Worm (Caenorhabditis elegans) whole organism, early embryonic: ENCODE measurements around the gene K09E2.1.

Source experiments
- B0310.2 ChIP-seq: sonication (generic microtip); optimal IDR thresholded peaks from 2 replicates; lab custom pipeline; 2016; ENCODE audit warnings: mild to moderate bottlenecking, missing genetic modification characterization, missing compliant biosample characterization
- F13C5.2 ChIP-seq: sonication (generic microtip); optimal IDR thresholded peaks from 2 replicates; lab custom pipeline; 2017; ENCODE audit warnings: mild to moderate bottlenecking, missing genetic modification characterization, inconsistent platforms, missing compliant biosample characterization
- aly-1 ChIP-seq: sonication (generic microtip); optimal IDR thresholded peaks from 2 replicates; lab custom pipeline; 2016; ENCODE audit warnings: missing genetic modification characterization, missing compliant biosample characterization
- ama-1 ChIP-seq: fragments of 150-350 bp; optimal IDR thresholded peaks from 2 replicates; lab custom pipeline; 2014
- ceh-13 ChIP-seq: fragments of 200-800 bp; sonication (Bioruptor generic); optimal IDR thresholded peaks from 2 replicates; lab custom pipeline; 2018; ENCODE audit warnings: mild to moderate bottlenecking, missing genetic modification characterization, missing compliant biosample characterization
- ceh-36 ChIP-seq: sonication (generic microtip); optimal IDR thresholded peaks from 2 replicates; lab custom pipeline; 2016; ENCODE audit warnings: missing genetic modification characterization, inconsistent platforms, missing compliant biosample characterization
- ets-7 ChIP-seq: sonication (generic microtip); optimal IDR thresholded peaks from 2 replicates; lab custom pipeline; 2016; ENCODE audit warnings: missing genotype, missing genetic modification characterization, missing compliant biosample characterization
- flt-1 ChIP-seq: fragments of 200-800 bp; sonication (Bioruptor generic); IDR thresholded peaks from 2 replicates; pipeline ENCODE4 v1.3.6; 2022; ENCODE audit warnings: missing genetic modification characterization, missing compliant biosample characterization
- hmbx-1 ChIP-seq: sonication (generic microtip); optimal IDR thresholded peaks from 2 replicates; lab custom pipeline; 2016; ENCODE audit warnings: mild to moderate bottlenecking, missing genetic modification characterization, missing compliant biosample characterization
- hmg-4 ChIP-seq: fragments of 200-800 bp; sonication (Bioruptor generic); optimal IDR thresholded peaks from 2 replicates; lab custom pipeline; 2018; ENCODE audit warnings: mild to moderate bottlenecking, missing genetic modification characterization, missing compliant biosample characterization
- hnd-1 ChIP-seq: sonication (generic microtip); optimal IDR thresholded peaks from 2 replicates; lab custom pipeline; 2016; ENCODE audit warnings: missing genetic modification characterization, missing compliant biosample characterization
- pes-1 ChIP-seq: fragments of 200-800 bp; sonication (Bioruptor generic); IDR thresholded peaks from 2 replicates; pipeline ENCODE4 v1.3.6; 2022; ENCODE audit warnings: missing genetic modification reagents, missing genetic modification characterization, missing compliant biosample characterization
- scrt-1 ChIP-seq: fragments of 200-800 bp; sonication (Bioruptor generic); IDR thresholded peaks from 2 replicates; pipeline ENCODE4 v1.3.6; 2022; ENCODE audit warnings: missing genetic modification characterization, missing compliant biosample characterization
- sea-1 ChIP-seq: fragments of 200-800 bp; sonication (Bioruptor generic); conservative IDR thresholded peaks from 2 replicates; pipeline ENCODE4 v1.3.6; 2022; ENCODE audit warnings: missing genetic modification characterization, missing compliant biosample characterization
- tbx-11 ChIP-seq: fragments of 200-800 bp; sonication (Bioruptor generic); IDR thresholded peaks from 2 replicates; pipeline ENCODE4 v1.3.6; 2022; ENCODE audit warnings: missing genetic modification characterization, missing compliant biosample characterization
- tbx-37 ChIP-seq: fragments of 200-800 bp; sonication (Bioruptor generic); conservative IDR thresholded peaks from 2 replicates; pipeline ENCODE4 v1.3.6; 2022; ENCODE audit warnings: missing genetic modification reagents, missing genetic modification characterization, missing compliant biosample characterization
- tra-4 ChIP-seq: sonication (generic microtip); optimal IDR thresholded peaks from 2 replicates; lab custom pipeline; 2017; ENCODE audit warnings: missing genetic modification characterization, missing compliant biosample characterization

Gene K09E2.1

DNA sequence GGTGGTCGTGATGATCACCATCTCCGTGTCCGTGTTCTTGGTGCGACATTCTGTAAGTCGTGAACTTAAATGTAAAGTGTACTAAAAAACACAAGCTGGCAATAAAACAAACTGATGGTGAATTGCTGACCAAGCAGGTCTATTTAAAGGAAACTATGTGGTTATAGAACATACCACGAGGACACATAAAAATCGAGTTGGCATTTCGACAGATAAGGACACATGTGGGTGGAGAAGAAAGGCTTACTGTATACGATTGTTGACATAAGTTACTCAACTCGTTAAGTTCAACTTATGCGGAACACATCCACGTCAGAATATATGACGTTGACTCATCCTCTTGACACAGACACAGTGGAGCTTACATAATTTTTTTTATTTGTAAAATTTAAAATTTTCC is 37.2 kb downstream of the K09E2.1 start, which contains the start of gene F53A9.8:
TSS of gene F53A9.8 (minus strand) at position 49 of the 400 bp plus-strand sequence.
- TF ChIP-seq tra-4 (tag; lab: Kevin White, UChicago) (no peak), pes-1 (GFP tag; lab: Robert Waterston, UW) (no peak), tbx-37 (GFP tag; lab: Robert Waterston, UW) (no peak), hmbx-1 (tag; lab: Kevin White, UChicago) (no peak), sea-1 (GFP tag; lab: Robert Waterston, UW) (no peak), aly-1 (tag; lab: Kevin White, UChicago) (no peak), ama-1 (lab: Kevin White, UChicago) (no peak)

ce11 chrX:8719888-8720287 is 38.2 kb downstream of the K09E2.1 start:
- no peak for TF ChIP-seq aly-1 (tag; lab: Kevin White, UChicago)
- no peak for TF ChIP-seq hnd-1 (tag; lab: Kevin White, UChicago)
- TF ChIP-seq hmbx-1 (tag; lab: Kevin White, UChicago) = no peak
- no peak for TF ChIP-seq F13C5.2
- TF ChIP-seq tbx-37 (GFP tag; lab: Robert Waterston, UW) = no peak
- TF ChIP-seq pes-1 (GFP tag; lab: Robert Waterston, UW) = no peak
- no peak for TF ChIP-seq tra-4 (tag; lab: Kevin White, UChicago)
- TF ChIP-seq B0310.2 (tag; lab: Kevin White, UChicago) = no peak
- TF ChIP-seq ceh-36 (tag; lab: Kevin White, UChicago) = no peak
- no peak for TF ChIP-seq tbx-11
- no peak for TF ChIP-seq scrt-1 (GFP tag; lab: Robert Waterston, UW)

DNA sequence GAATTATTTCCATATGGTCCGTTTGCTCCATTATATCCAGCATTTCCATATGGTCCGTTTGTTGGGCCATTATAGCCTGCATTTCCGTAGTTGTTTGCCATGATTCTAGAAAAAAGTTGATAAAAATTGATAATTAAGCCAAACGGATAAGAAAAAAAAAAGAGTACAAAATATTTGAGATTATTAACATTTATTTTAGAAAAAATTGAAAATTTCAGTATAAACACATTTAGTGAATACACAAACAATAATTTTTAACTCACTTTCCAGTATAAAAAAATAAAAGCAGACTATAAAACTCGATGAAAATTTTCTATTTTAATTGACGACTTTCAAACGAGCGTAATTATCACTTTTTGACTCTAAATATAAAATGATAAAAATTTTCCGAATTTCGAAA is 39.0 kb downstream of the K09E2.1 start, which contains the start of gene F53A9.9:
TSS of gene F53A9.9 (minus strand) at position 101 of the 400 bp plus-strand sequence.
- TF ChIP-seq flt-1 (GFP tag; lab: Robert Waterston, UW) (no peak), hmg-4 (no peak), ets-7 (no peak), B0310.2 (tag; lab: Kevin White, UChicago) (no peak), pes-1 (GFP tag; lab: Robert Waterston, UW) (no peak), ceh-36 (tag; lab: Kevin White, UChicago) (no peak), scrt-1 (GFP tag; lab: Robert Waterston, UW) (no peak), ceh-13 (no peak), hnd-1 (tag; lab: Kevin White, UChicago) (no peak), aly-1 (tag; lab: Kevin White, UChicago) (no peak), tra-4 (tag; lab: Kevin White, UChicago) (no peak), ama-1 (lab: Kevin White, UChicago) (no peak), tbx-11 (no peak), sea-1 (GFP tag; lab: Robert Waterston, UW) (no peak), tbx-37 (GFP tag; lab: Robert Waterston, UW) (no peak), hmbx-1 (tag; lab: Kevin White, UChicago) (no peak), F13C5.2 (no peak)

- TF ChIP-seq hnd-1 (tag; lab: Kevin White, UChicago) (no peak), ama-1 (lab: Kevin White, UChicago) (no peak), F13C5.2 (no peak), aly-1 (tag; lab: Kevin White, UChicago) (no peak), sea-1 (GFP tag; lab: Robert Waterston, UW) (no peak), pes-1 (GFP tag; lab: Robert Waterston, UW) (no peak)
Measured at ce11 chrX:8721273-8721672, 39.6 kb downstream of the K09E2.1 start.

DNA sequence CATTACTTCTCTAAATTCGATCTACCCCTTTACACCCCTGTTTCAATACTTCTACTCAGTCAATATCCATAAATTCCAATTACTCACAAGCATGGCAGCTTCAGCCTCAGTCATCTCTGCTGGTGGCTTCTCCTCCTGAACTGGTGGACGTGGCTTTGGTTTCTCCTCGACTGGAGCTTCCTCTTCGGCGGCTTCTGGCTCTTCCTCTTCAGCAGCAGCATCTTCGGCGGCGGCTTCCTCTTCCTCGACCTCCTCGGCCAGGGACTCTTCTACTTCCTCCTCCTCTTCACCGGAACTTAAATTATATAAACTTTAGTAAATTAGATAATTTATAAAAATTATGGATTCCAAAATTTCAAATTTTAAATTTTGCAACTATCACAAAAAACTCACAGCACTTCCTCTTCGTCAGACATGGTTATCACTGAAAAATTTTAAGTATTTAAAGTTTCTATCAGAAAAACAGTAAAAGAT is 41.5 kb downstream of the K09E2.1 start, which contains the start of gene tnt-2:
TSS of gene tnt-2 (minus strand) at position 424 of the 474 bp plus-strand sequence.
- TF ChIP-seq B0310.2 (tag; lab: Kevin White, UChicago) = no peak
- no peak for TF ChIP-seq hmg-4
- no peak for TF ChIP-seq hnd-1 (tag; lab: Kevin White, UChicago)
- TF ChIP-seq ama-1 (lab: Kevin White, UChicago) = no peak
- no peak for TF ChIP-seq hmbx-1 (tag; lab: Kevin White, UChicago)
- TF ChIP-seq tra-4 (tag; lab: Kevin White, UChicago) = no peak
- TF ChIP-seq ceh-13 = no peak
- TF ChIP-seq tbx-37 (GFP tag; lab: Robert Waterston, UW) = no peak
- TF ChIP-seq sea-1 (GFP tag; lab: Robert Waterston, UW) = no peak
- no peak for TF ChIP-seq scrt-1 (GFP tag; lab: Robert Waterston, UW)
- no peak for TF ChIP-seq ets-7
- TF ChIP-seq tbx-11 = no peak
- TF ChIP-seq pes-1 (GFP tag; lab: Robert Waterston, UW) = no peak
- TF ChIP-seq flt-1 (GFP tag; lab: Robert Waterston, UW) = no peak

- TF ChIP-seq pes-1 (GFP tag; lab: Robert Waterston, UW) (no peak), sea-1 (GFP tag; lab: Robert Waterston, UW) (no peak), hmbx-1 (tag; lab: Kevin White, UChicago) (no peak), tbx-37 (GFP tag; lab: Robert Waterston, UW) (no peak), tra-4 (tag; lab: Kevin White, UChicago) (no peak), hnd-1 (tag; lab: Kevin White, UChicago) (no peak), ama-1 (lab: Kevin White, UChicago) (no peak), tbx-11 (no peak), hmg-4 (no peak), ets-7 (no peak), B0310.2 (tag; lab: Kevin White, UChicago) (no peak), ceh-13 (no peak), aly-1 (tag; lab: Kevin White, UChicago) (no peak)
Measured at ce11 chrX:8723840-8724239, 42.1 kb downstream of the K09E2.1 start.

DNA sequence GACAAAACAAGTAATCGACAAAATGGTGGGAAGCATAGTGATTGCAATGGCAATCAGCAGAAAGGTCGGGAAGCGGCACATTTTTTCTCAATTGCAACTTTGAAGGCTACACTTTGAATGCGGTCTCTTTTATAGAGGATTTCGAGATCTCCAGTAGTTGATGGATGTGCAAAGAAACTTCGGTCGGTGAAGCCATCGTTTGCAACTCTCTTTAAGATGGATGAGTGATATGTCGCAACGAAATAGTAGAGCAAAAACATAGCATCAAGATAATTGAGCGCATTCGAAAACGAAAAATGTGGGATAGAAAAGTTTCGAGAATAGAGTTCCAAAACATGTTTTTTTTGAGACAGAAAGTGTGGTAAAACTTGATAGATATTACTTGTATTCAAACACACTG is 45.6 kb downstream of the K09E2.1 start, which contains the start of gene EGAP4.1:
TSS of gene EGAP4.1 (minus strand) at position 101 of the 400 bp plus-strand sequence.
- TF ChIP-seq ets-7 (no peak), tbx-11 (no peak), hnd-1 (tag; lab: Kevin White, UChicago) (no peak), tra-4 (tag; lab: Kevin White, UChicago) (no peak), tbx-37 (GFP tag; lab: Robert Waterston, UW) (no peak), F13C5.2 (no peak)
